Fruit fly (Drosophila melanogaster) ovary, adult (tissue): ENCODE measurements around the gene CG9676.

Experiments
- CG17801 ChIP-seq: fragments of 200-800 bp; optimal IDR thresholded peaks from 2 replicates; lab custom pipeline; 2019; ENCODE audit warnings: missing biosample characterization, mild to moderate bottlenecking, missing genetic modification characterization, moderate library complexity; ENCODE audit not compliant: partially characterized antibody

CG9676 gene

dm6 chrX:16716649-16717048, 16.7 kb upstream of the CG9676 start:
- no peak for TF ChIP-seq CG17801

- no peak for TF ChIP-seq CG17801
These were observed 11.0 kb upstream of the CG9676 start, which contains the start of gene CG13008 for dm6 chrX:16711003-16711402. CG13008 (plus strand) TSS chrX:16711303.

dm6 chrX:16706774-16707173, 6.8 kb upstream of the CG9676 start, which contains the start of gene CG9672:
CG9672 (minus strand) TSS chrX:16706874.
- TF ChIP-seq CG17801, result no peak

- no peak for TF ChIP-seq CG17801
These were observed 3.8 kb upstream of the CG9676 start, which contains the start of the genes CG9673 and CG4653 for dm6 chrX:16703747-16704146. CG9673 (minus strand) TSS chrX:16703884. CG4653 (plus strand) TSS chrX:16704081.

dm6 chrX:16701941-16702340, 2.0 kb upstream of the CG9676 start, which contains the start of gene sphe:
sphe (minus strand) TSS chrX:16701972.
- no peak for TF ChIP-seq CG17801

dm6 chrX:16697882-16698571, 1.9 kb downstream of the CG9676 start:
- TF ChIP-seq CG17801, result no peak

dm6 chrX:16696614-16697519, 3.1 kb downstream of the CG9676 start:
- TF ChIP-seq CG17801, result no peak

dm6 chrX:16695658-16696181, 4.2 kb downstream of the CG9676 start, which contains the start of gene CG4678:
CG4678 (plus strand) TSS chrX:16696131.
- no peak for TF ChIP-seq CG17801

dm6 chrX:16694959-16695358, 5.0 kb downstream of the CG9676 start, which contains the start of gene Septin4:
Septin4 (minus strand) TSS chrX:16695173.
- TF ChIP-seq CG17801, result no peak

- TF ChIP-seq CG17801, result no peak
These were observed 5.5 kb downstream of the CG9676 start for dm6 chrX:16694477-16694876.

dm6 chrX:16693805-16694387, 6.1 kb downstream of the CG9676 start:
- no peak for TF ChIP-seq CG17801

- no peak for TF ChIP-seq CG17801
These were observed 7.6 kb downstream of the CG9676 start for dm6 chrX:16692325-16692724.

- peak; percentile 49 for TF ChIP-seq CG17801
These were observed 8.5 kb downstream of the CG9676 start for dm6 chrX:16691440-16691839.

dm6 chrX:16690499-16690898, 9.5 kb downstream of the CG9676 start:
- no peak for TF ChIP-seq CG17801

dm6 chrX:16689966-16690365, 10.0 kb downstream of the CG9676 start:
- no peak for TF ChIP-seq CG17801

- no peak for TF ChIP-seq CG17801
These were observed 10.6 kb downstream of the CG9676 start for dm6 chrX:16689339-16689738.

dm6 chrX:16688106-16688459, 11.9 kb downstream of the CG9676 start:
- TF ChIP-seq CG17801, result no peak
